Worm (Caenorhabditis elegans) whole organism, L1 larva: Measurements from ENCODE around the gene col-87.

Experiments used
- efl-3 ChIP-seq: fragments of 200-800 bp; sonication (Bioruptor generic); optimal IDR thresholded peaks from 2 replicates; lab custom pipeline; 2018; ENCODE audit warnings: mild to moderate bottlenecking, missing genetic modification characterization, missing compliant biosample characterization
- egl-27 ChIP-seq, 2 experiments: fragments of 150-350 bp in 1 of 2; sonication (generic microtip); optimal IDR thresholded peaks; 3 replicates each; lab custom pipeline; 2017 to 2018; ENCODE audit warnings: missing biosample characterization in 2 of 2, missing genetic modification characterization in 2 of 2, missing genetic modification reagents in 2 of 2
- lin-15B ChIP-seq: fragments of 150-350 bp; sonication (generic microtip); optimal IDR thresholded peaks from 3 replicates; lab custom pipeline; 2014; ENCODE audit warnings: missing biosample characterization, missing genetic modification characterization
- pax-3 ChIP-seq: fragments of 200-800 bp; sonication (Bioruptor generic); optimal IDR thresholded peaks from 2 replicates; lab custom pipeline; 2018; ENCODE audit warnings: mild to moderate bottlenecking, missing genetic modification characterization, moderate library complexity, missing compliant biosample characterization

- TF ChIP-seq egl-27 (tag; optimal IDR thresholded peaks at IDR 0.05; lab: Kevin White, UChicago) = no peak
- no peak for TF ChIP-seq pax-3 (tag; lab: Kevin White, UChicago)
- no peak for TF ChIP-seq lin-15B (tag; lab: Kevin White, UChicago)
- TF ChIP-seq efl-3 (GFP tag; lab: Kevin White, UChicago) = no peak
Measured at ce11 chrII:14060885-14061284, 33.6 kb downstream of the col-87 start.
